Worm (Caenorhabditis elegans) whole organism, L2 larva: ENCODE data around the gene F32G8.2.

Source experiments
- unc-39 ChIP-seq: fragments of 150-350 bp; optimal IDR thresholded peaks from 2 replicates; lab custom pipeline; 2014; ENCODE audit warnings: missing biosample characterization, missing genetic modification characterization
- unc-62 ChIP-seq: fragments of 150-350 bp; optimal IDR thresholded peaks from 2 replicates; lab custom pipeline; 2014; ENCODE audit warnings: missing biosample characterization, missing genetic modification reagents, missing genetic modification characterization

DNA sequence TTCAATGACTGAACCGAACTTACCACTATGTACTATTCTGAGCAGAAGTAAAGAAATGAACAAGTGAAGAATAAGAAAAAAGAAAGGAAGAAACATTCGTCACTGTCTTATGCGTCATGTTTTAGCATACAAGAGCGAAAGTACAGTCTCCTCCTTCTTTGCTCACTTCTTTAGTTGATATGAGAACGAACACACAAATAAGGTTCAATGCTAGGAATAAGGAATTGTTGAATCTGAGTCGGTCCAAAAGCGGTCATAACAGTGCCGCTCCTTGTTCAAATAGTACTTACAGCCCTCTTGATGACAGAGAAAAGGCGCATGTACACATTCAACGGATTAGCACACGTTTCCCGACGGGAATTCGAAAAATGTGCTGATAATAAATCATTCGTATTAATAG lies 10.7 kb upstream of the F32G8.2 start, which contains the start of gene F25D1.8:
- TF ChIP-seq unc-39 (tag; lab: Kevin White, UChicago) (no peak), unc-62 (GFP tag; lab: Kevin White, UChicago) (no peak)
